Fruit fly (Drosophila melanogaster) whole organism, embryonic: ENCODE results near the gene Kaz-m1.

Experiments used
- B-H1 ChIP-seq: fragments of 200-800 bp; sonication (Bioruptor generic); IDR thresholded peaks from 3 replicates; pipeline ENCODE4 v1.3.6; 2022; ENCODE audit warnings: missing biosample characterization, missing genetic modification characterization
- B-H2 ChIP-seq: fragments of 200-800 bp; sonication (Bioruptor generic); optimal IDR thresholded peaks from 2 replicates; lab custom pipeline; 2018; ENCODE audit warnings: missing biosample characterization, mild to moderate bottlenecking, missing genetic modification characterization
- CG10274 ChIP-seq: fragments of 200-800 bp; sonication (Bioruptor generic); optimal IDR thresholded peaks from 3 replicates; lab custom pipeline; 2017; ENCODE audit warnings: missing biosample characterization, mild to moderate bottlenecking, missing genetic modification characterization
- CG11723 ChIP-seq: fragments of 200-800 bp; sonication (Bioruptor generic); optimal IDR thresholded peaks from 2 replicates; lab custom pipeline; 2017; ENCODE audit warnings: missing biosample characterization, mild to moderate bottlenecking, missing genetic modification characterization
- CG13894 ChIP-seq: fragments of 200-800 bp; sonication (Bioruptor generic); optimal IDR thresholded peaks from 3 replicates; lab custom pipeline; 2018; ENCODE audit warnings: missing biosample characterization, mild to moderate bottlenecking, missing genetic modification characterization, moderate library complexity
- CG14667 ChIP-seq: fragments of 200-800 bp; sonication (Bioruptor generic); IDR thresholded peaks from 2 replicates; pipeline ENCODE4 v1.3.6; 2022; ENCODE audit warnings: missing biosample characterization, missing genetic modification characterization
- CG1529 ChIP-seq: fragments of 200-800 bp; sonication (Bioruptor generic); optimal IDR thresholded peaks from 3 replicates; lab custom pipeline; 2018; ENCODE audit warnings: missing biosample characterization, missing genetic modification characterization
- CG17829 ChIP-seq: fragments of 200-800 bp; optimal IDR thresholded peaks from 2 replicates; lab custom pipeline; 2019; ENCODE audit warnings: missing biosample characterization, mild to moderate bottlenecking, missing genetic modification characterization, moderate library complexity
- CG2202 ChIP-seq: fragments of 200-800 bp; sonication (Bioruptor generic); optimal IDR thresholded peaks from 2 replicates; lab custom pipeline; 2018; ENCODE audit warnings: missing biosample characterization, mild to moderate bottlenecking, missing genetic modification characterization
- CG3407 ChIP-seq: fragments of 200-800 bp; sonication (Bioruptor generic); optimal IDR thresholded peaks from 2 replicates; lab custom pipeline; 2018; ENCODE audit warnings: missing biosample characterization, mild to moderate bottlenecking, missing genetic modification characterization
- CG3847 ChIP-seq: fragments of 200-800 bp; sonication (Bioruptor generic); IDR thresholded peaks from 2 replicates; pipeline ENCODE4 v1.3.6; 2022; ENCODE audit warnings: missing biosample characterization, missing genetic modification characterization
- CG42726 ChIP-seq: fragments of 200-800 bp; sonication (Bioruptor generic); IDR thresholded peaks from 2 replicates; pipeline ENCODE4 v1.3.6; 2022; ENCODE audit warnings: missing biosample characterization, missing genetic modification characterization; ENCODE audit not compliant: partially characterized antibody
- CG6683 ChIP-seq: fragments of 200-800 bp; sonication (Bioruptor generic); optimal IDR thresholded peaks from 2 replicates; lab custom pipeline; 2017; ENCODE audit warnings: missing biosample characterization, mild to moderate bottlenecking, missing genetic modification characterization, missing genetic modification reagents
- CG7357 ChIP-seq: fragments of 200-800 bp; sonication (Bioruptor generic); IDR thresholded peaks from 3 replicates; pipeline ENCODE4 v1.3.6; 2022; ENCODE audit warnings: missing biosample characterization, missing genetic modification characterization
- CG7987 ChIP-seq: fragments of 200-800 bp; sonication (Bioruptor generic); optimal IDR thresholded peaks from 2 replicates; lab custom pipeline; 2018; ENCODE audit warnings: missing biosample characterization, mild to moderate bottlenecking, missing genetic modification characterization, moderate library complexity
- CG8765 ChIP-seq: fragments of 200-800 bp; sonication (Bioruptor generic); IDR thresholded peaks from 2 replicates; pipeline ENCODE4 v1.3.6; 2022; ENCODE audit warnings: missing biosample characterization, missing genetic modification characterization
- CTCF ChIP-seq: fragments of 200-800 bp; sonication (Bioruptor generic); optimal IDR thresholded peaks from 2 replicates; lab custom pipeline; 2017; ENCODE audit warnings: missing biosample characterization, mild to moderate bottlenecking, missing genetic modification characterization, moderate library complexity
- Dref ChIP-seq: fragments of 200-800 bp; sonication (Bioruptor generic); IDR thresholded peaks from 2 replicates; pipeline ENCODE4 v1.3.6; 2022; ENCODE audit warnings: missing biosample characterization, missing genetic modification characterization
- Fer2 ChIP-seq: fragments of 200-800 bp; sonication (Bioruptor generic); optimal IDR thresholded peaks from 2 replicates; lab custom pipeline; 2018; ENCODE audit warnings: missing biosample characterization, mild to moderate bottlenecking, missing genetic modification characterization, moderate library complexity
- Gug ChIP-seq: fragments of 200-800 bp; sonication (Bioruptor generic); IDR thresholded peaks from 4 replicates; pipeline ENCODE4 v1.3.6; 2022; ENCODE audit warnings: missing biosample characterization, missing genetic modification characterization
- Max ChIP-seq: fragments of 200-800 bp; sonication (Bioruptor generic); optimal IDR thresholded peaks from 2 replicates; lab custom pipeline; 2016; ENCODE audit warnings: missing biosample characterization, mild to moderate bottlenecking, missing genetic modification characterization
- Meics ChIP-seq: fragments of 200-800 bp; sonication (Bioruptor generic); optimal IDR thresholded peaks from 2 replicates; lab custom pipeline; 2017; ENCODE audit warnings: missing biosample characterization, mild to moderate bottlenecking, missing genetic modification characterization
- Rx ChIP-seq: fragments of 200-800 bp; sonication (Bioruptor generic); IDR thresholded peaks from 2 replicates; pipeline ENCODE4 v1.3.6; 2022; ENCODE audit warnings: missing biosample characterization, missing genetic modification characterization
- Ssrp ChIP-seq: fragments of 200-800 bp; sonication (Bioruptor generic); optimal IDR thresholded peaks from 2 replicates; lab custom pipeline; 2018; ENCODE audit warnings: missing biosample characterization, mild to moderate bottlenecking, missing genetic modification characterization, moderate library complexity
- Tbp ChIP-seq: fragments of >200 bp; optimal IDR thresholded peaks from 2 replicates; lab custom pipeline; 2018; ENCODE audit warnings: missing biosample characterization, missing genetic modification characterization
- Trl ChIP-seq, 3 experiments: fragments of >200 bp in 2 of 3; fragments of 200-800 bp in 1 of 3; sonication (Bioruptor generic) in 1 of 3; optimal IDR thresholded peaks; 2 replicates in 1 of 3; 3 replicates in 2 of 3; lab custom pipeline; 2016 to 2017; ENCODE audit warnings: missing biosample characterization in 1 of 3, missing genetic modification characterization in 1 of 3
- Xbp1 ChIP-seq: fragments of 200-800 bp; sonication (Bioruptor generic); optimal IDR thresholded peaks from 3 replicates; lab custom pipeline; 2016; ENCODE audit warnings: missing biosample characterization, mild to moderate bottlenecking, missing genetic modification characterization
- ase ChIP-seq: fragments of 200-800 bp; sonication (Bioruptor generic); IDR thresholded peaks from 3 replicates; pipeline ENCODE4 v1.3.6; 2022; ENCODE audit warnings: missing biosample characterization, missing genetic modification characterization
- az2 ChIP-seq: fragments of 200-800 bp; sonication (Bioruptor generic); optimal IDR thresholded peaks from 3 replicates; lab custom pipeline; 2016; ENCODE audit warnings: missing biosample characterization, missing genetic modification characterization
- bsh ChIP-seq, 2 experiments: fragments of 200-800 bp; sonication (Bioruptor generic); optimal IDR thresholded peaks; 2 replicates each; lab custom pipeline; 2017 to 2018; ENCODE audit warnings: mild to moderate bottlenecking in 2 of 2, missing biosample characterization in 2 of 2, missing genetic modification characterization in 2 of 2, moderate library complexity in 1 of 2
- cas ChIP-seq: fragments of 200-800 bp; sonication (Bioruptor generic); IDR thresholded peaks from 2 replicates; pipeline ENCODE4 v1.3.6; 2022; ENCODE audit warnings: missing biosample characterization, missing genetic modification characterization
- ci ChIP-seq: fragments of 200-800 bp; sonication (Bioruptor generic); IDR thresholded peaks from 3 replicates; pipeline ENCODE4 v1.3.6; 2022; ENCODE audit warnings: missing biosample characterization, missing genetic modification characterization
- corto ChIP-seq: fragments of 200-800 bp; sonication (Bioruptor generic); optimal IDR thresholded peaks from 2 replicates; lab custom pipeline; 2016; ENCODE audit warnings: missing biosample characterization, mild to moderate bottlenecking, missing genetic modification characterization, moderate library complexity
- dmrt99B ChIP-seq: fragments of 200-800 bp; sonication (Bioruptor generic); optimal IDR thresholded peaks from 2 replicates; lab custom pipeline; 2018; ENCODE audit warnings: missing biosample characterization, mild to moderate bottlenecking, missing genetic modification characterization, moderate library complexity
- emc ChIP-seq: fragments of 200-800 bp; sonication (Bioruptor generic); optimal IDR thresholded peaks from 2 replicates; lab custom pipeline; 2016; ENCODE audit warnings: missing biosample characterization, missing genetic modification characterization
- esg ChIP-seq: fragments of 200-800 bp; sonication (Bioruptor generic); conservative IDR thresholded peaks from 2 replicates; pipeline ENCODE4 v1.3.6; 2022; ENCODE audit warnings: missing biosample characterization, missing genetic modification characterization
- gt ChIP-seq: fragments of 200-800 bp; sonication (Bioruptor generic); IDR thresholded peaks from 2 replicates; pipeline ENCODE4 v1.3.6; 2022; ENCODE audit warnings: missing biosample characterization, missing genetic modification characterization
- inv ChIP-seq: fragments of 200-800 bp; sonication (Bioruptor generic); IDR thresholded peaks from 2 replicates; pipeline ENCODE4 v1.3.6; 2022; ENCODE audit warnings: missing biosample characterization, missing genetic modification characterization; ENCODE audit not compliant: partially characterized antibody
- jing ChIP-seq: fragments of 200-800 bp; sonication (Bioruptor generic); optimal IDR thresholded peaks from 2 replicates; lab custom pipeline; 2018; ENCODE audit warnings: missing biosample characterization, mild to moderate bottlenecking, missing genetic modification characterization
- kah ChIP-seq: fragments of 200-800 bp; sonication (Bioruptor generic); optimal IDR thresholded peaks from 2 replicates; lab custom pipeline; 2018; ENCODE audit warnings: missing biosample characterization, mild to moderate bottlenecking, missing genetic modification characterization
- nerfin-1 ChIP-seq: fragments of 200-800 bp; sonication (Bioruptor generic); optimal IDR thresholded peaks from 3 replicates; lab custom pipeline; 2019; ENCODE audit warnings: missing biosample characterization, mild to moderate bottlenecking, missing genetic modification characterization, moderate library complexity
- pb ChIP-seq: fragments of 200-800 bp; sonication (Bioruptor generic); optimal IDR thresholded peaks from 3 replicates; lab custom pipeline; 2016; ENCODE audit warnings: missing biosample characterization, missing genetic modification characterization
- peb ChIP-seq: fragments of 200-800 bp; sonication (Bioruptor generic); IDR thresholded peaks from 2 replicates; pipeline ENCODE4 v1.3.6; 2022; ENCODE audit warnings: missing biosample characterization, missing genetic modification characterization
- pita ChIP-seq: fragments of 200-800 bp; sonication (Bioruptor generic); optimal IDR thresholded peaks from 2 replicates; lab custom pipeline; 2017; ENCODE audit warnings: missing biosample characterization, mild to moderate bottlenecking, missing genetic modification characterization
- psq ChIP-seq: fragments of 200-800 bp; sonication (Bioruptor generic); optimal IDR thresholded peaks from 2 replicates; lab custom pipeline; 2017; ENCODE audit warnings: missing biosample characterization, missing genetic modification characterization
- ro ChIP-seq: fragments of 200-800 bp; sonication (Bioruptor generic); IDR thresholded peaks from 2 replicates; pipeline ENCODE4 v1.3.6; 2022; ENCODE audit warnings: missing biosample characterization, missing genetic modification characterization
- salm ChIP-seq: fragments of 200-800 bp; sonication (Bioruptor generic); optimal IDR thresholded peaks from 2 replicates; lab custom pipeline; 2018; ENCODE audit warnings: missing biosample characterization, mild to moderate bottlenecking, missing genetic modification characterization
- sisA ChIP-seq: fragments of 200-800 bp; sonication (Bioruptor generic); IDR thresholded peaks from 2 replicates; pipeline ENCODE4 v1.3.6; 2022; ENCODE audit warnings: missing biosample characterization, missing genetic modification characterization
- zen ChIP-seq: fragments of 200-800 bp; sonication (Bioruptor generic); optimal IDR thresholded peaks from 3 replicates; lab custom pipeline; 2018; ENCODE audit warnings: missing biosample characterization, mild to moderate bottlenecking, missing genetic modification characterization, moderate library complexity
- zfh1 ChIP-seq: fragments of 200-800 bp; sonication (Bioruptor generic); IDR thresholded peaks from 3 replicates; pipeline ENCODE4 v1.3.6; 2022; ENCODE audit warnings: missing biosample characterization, missing genetic modification characterization

Gene Kaz-m1

DNA sequence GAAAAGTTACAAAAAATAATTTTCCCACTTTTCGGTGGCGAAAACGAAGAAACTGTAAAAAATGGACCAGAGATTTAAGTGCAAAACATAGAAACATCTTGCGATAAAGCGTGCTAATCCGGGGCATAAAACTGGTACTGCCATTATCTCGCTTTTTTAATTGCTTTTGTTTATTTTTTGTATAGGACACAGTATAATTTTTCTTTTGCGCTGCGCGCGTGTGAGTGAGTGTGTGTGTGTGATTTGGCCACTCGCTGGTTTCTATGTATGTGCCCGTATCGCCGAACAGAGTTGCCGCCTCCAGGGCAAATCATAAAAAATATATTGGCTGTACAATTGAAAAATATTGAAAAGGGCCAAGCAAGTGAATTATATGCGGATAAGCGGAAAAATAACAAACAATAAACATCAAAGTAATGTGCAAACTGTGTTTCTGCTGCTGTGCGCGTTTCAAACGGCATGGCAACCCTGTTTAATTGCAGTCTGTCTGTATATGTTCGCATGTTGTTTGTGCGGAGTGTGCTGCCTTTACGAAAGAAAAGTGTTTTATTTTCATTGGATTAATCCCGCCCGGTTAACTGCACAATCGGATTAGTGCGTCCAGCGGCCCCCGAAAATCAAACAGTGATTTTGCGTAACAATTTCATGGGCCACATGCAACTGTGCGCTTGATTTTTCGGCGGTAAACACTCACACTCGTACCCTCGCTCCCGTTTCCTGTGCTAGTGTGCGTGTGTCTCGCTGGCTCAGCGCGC lies 27.8 kb downstream of the Kaz-m1 start (continued):
- TF ChIP-seq Max (GFP tag; lab: Kevin White, UChicago) = peak; percentile 96
- TF ChIP-seq Tbp (GFP tag; lab: Kevin White, UChicago) = no peak
- no peak for TF ChIP-seq pita (GFP tag; lab: Kevin White, UChicago)
- TF ChIP-seq CTCF (GFP tag; lab: Kevin White, UChicago) = peak; percentile 65
- TF ChIP-seq CG3407 (GFP tag; lab: Kevin White, UChicago) = peak; percentile 94
- TF ChIP-seq cas (GFP tag; lab: Robert Waterston, UW) = peak; percentile 88
- TF ChIP-seq esg (GFP tag; lab: Robert Waterston, UW) = peak; percentile 97
- TF ChIP-seq emc (GFP tag; lab: Kevin White, UChicago) = peak; percentile 91
- TF ChIP-seq Gug (GFP tag; lab: Robert Waterston, UW) = peak; percentile 98
- peak; percentile 84 for TF ChIP-seq nerfin-1
- TF ChIP-seq kah = peak; percentile 79
- TF ChIP-seq Dref (GFP tag; lab: Robert Waterston, UW) = 0 out of 2 replicates have a peak, but pooled peaks have one; percentile 35
- peak; percentile 89 for TF ChIP-seq CG2202 (tag; lab: Kevin White, UChicago)
- peak; percentile 97 for TF ChIP-seq Rx (GFP tag; lab: Robert Waterston, UW)
- TF ChIP-seq CG13894 (tag; lab: Kevin White, UChicago) = no peak
- peak; percentile 96 for TF ChIP-seq CG3847 (GFP tag; lab: Robert Waterston, UW)
- no peak for TF ChIP-seq inv (GFP tag; lab: Robert Waterston, UW)
- TF ChIP-seq zen (tag; lab: Kevin White, UChicago) = peak; percentile 92
- peak; percentile 89 for TF ChIP-seq corto (GFP tag; lab: Kevin White, UChicago)
- TF ChIP-seq B-H1 = peak; percentile 96
- peak; percentile 98 for TF ChIP-seq zfh1 (GFP tag; lab: Robert Waterston, UW)
- TF ChIP-seq CG17829 (tag; lab: Kevin White, UChicago) = peak; percentile 93
- peak; percentile 80 for TF ChIP-seq psq (GFP tag; lab: Kevin White, UChicago)
- peak; percentile 96 for TF ChIP-seq sisA (GFP tag; lab: Robert Waterston, UW)
- peak; percentile 96 for TF ChIP-seq Meics (GFP tag; lab: Kevin White, UChicago)
- peak; percentile 95 for TF ChIP-seq dmrt99B
- peak; percentile 97 for TF ChIP-seq az2
- TF ChIP-seq salm (tag; lab: Kevin White, UChicago) = peak; percentile 85
- TF ChIP-seq bsh (GFP tag; optimal IDR thresholded peaks at IDR 0.05; lab: Kevin White, UChicago) = peak; percentile 82 to 98
- TF ChIP-seq Xbp1 (GFP tag; lab: Kevin White, UChicago) = peak; percentile 98
- peak; percentile 87 for TF ChIP-seq CG6683 (GFP tag; lab: Kevin White, UChicago)
- TF ChIP-seq CG1529 (GFP tag; lab: Kevin White, UChicago) = peak; percentile 92
- TF ChIP-seq peb (GFP tag; lab: Robert Waterston, UW) = peak; percentile 95
- TF ChIP-seq CG10274 (GFP tag; lab: Kevin White, UChicago) = peak; percentile 86
- TF ChIP-seq pb = peak; percentile 96
- peak; percentile 84 for TF ChIP-seq gt (GFP tag; lab: Robert Waterston, UW)
- peak; percentile 95 for TF ChIP-seq CG14667 (GFP tag; lab: Robert Waterston, UW)
- TF ChIP-seq B-H2 (GFP tag; lab: Kevin White, UChicago) = peak; percentile 87
- peak; percentile 96 for TF ChIP-seq Ssrp
- TF ChIP-seq CG42726 (GFP tag; lab: Robert Waterston, UW) = no peak
- peak; percentile 97 for TF ChIP-seq ase
- peak; percentile 89 for TF ChIP-seq ro (GFP tag; lab: Robert Waterston, UW)
- TF ChIP-seq Fer2 (tag; lab: Kevin White, UChicago) = peak; percentile 80
- TF ChIP-seq CG11723 (GFP tag; lab: Kevin White, UChicago) = peak; percentile 93
- peak; percentile 91 for TF ChIP-seq CG7357 (GFP tag; lab: Robert Waterston, UW)
- TF ChIP-seq Trl (optimal IDR thresholded peaks at IDR 0.05; lab: Kevin White, UChicago) = peak in 1 of 2 experiments; percentile 76
- TF ChIP-seq Trl (GFP tag; optimal IDR thresholded peaks at IDR 0.05; lab: Kevin White, UChicago) = peak; percentile 98
- peak; percentile 96 for TF ChIP-seq jing (GFP tag; lab: Kevin White, UChicago)
- peak; percentile 85 for TF ChIP-seq CG7987 (GFP tag; lab: Kevin White, UChicago)
- peak; percentile 98 for TF ChIP-seq ci (GFP tag; lab: Robert Waterston, UW)
- peak; percentile 94 for TF ChIP-seq CG8765
